Fruit fly (Drosophila melanogaster): Measurements from ENCODE around the gene tim.

Gene tim

dm6 chr2L:3480443-3480839, 27.5 kb downstream of the tim start (continued):
- peak; percentile 12 for TF ChIP-seq CG2202 (tag; optimal IDR thresholded peaks at IDR 0.05)
- TF ChIP-seq croc (GFP tag; conservative IDR thresholded peaks at IDR 0.05) = no peak
- TF ChIP-seq ftz-f1 (GFP tag; optimal IDR thresholded peaks at IDR 0.05) = no peak
- no peak for TF ChIP-seq CG10366 (GFP tag; IDR thresholded peaks at IDR 0.05)
- TF ChIP-seq CG1233 (GFP tag; optimal IDR thresholded peaks at IDR 0.05) = peak; percentile 8
- TF ChIP-seq CG8924 (tag; optimal IDR thresholded peaks at IDR 0.05) = no peak
- no peak for TF ChIP-seq CG9727 (GFP tag; optimal IDR thresholded peaks at IDR 0.05)
- TF ChIP-seq HLH54F (GFP tag; optimal IDR thresholded peaks at IDR 0.05) = no peak
- peak; percentile 80 for TF ChIP-seq E2f2 (GFP tag; IDR thresholded peaks at IDR 0.05)
- no peak for TF ChIP-seq CG5180 (GFP tag; optimal IDR thresholded peaks at IDR 0.05)
- no peak for TF ChIP-seq wor (GFP tag; IDR thresholded peaks at IDR 0.05)
- no peak for TF ChIP-seq cwo (GFP tag; optimal IDR thresholded peaks at IDR 0.05)
- TF ChIP-seq slp2 (GFP tag; optimal IDR thresholded peaks at IDR 0.05) = no peak
- no peak for TF ChIP-seq cas (GFP tag; IDR thresholded peaks at IDR 0.05)
- TF ChIP-seq run (tag; optimal IDR thresholded peaks at IDR 0.05) = no peak
- TF ChIP-seq Doc3 (GFP tag; IDR thresholded peaks at IDR 0.05; ENCODE audit: partially characterized antibody) = no peak
- TF ChIP-seq CTCF (GFP tag; optimal IDR thresholded peaks at IDR 0.05) = peak; percentile 96
- no peak for TF ChIP-seq slbo (GFP tag; IDR thresholded peaks at IDR 0.05)
- TF ChIP-seq CG5245 (GFP tag; optimal IDR thresholded peaks at IDR 0.05) = no peak
- no peak for TF ChIP-seq CG14965 (GFP tag; optimal IDR thresholded peaks at IDR 0.05; ENCODE audit: borderline replicate concordance)
- peak; percentile 82 for TF ChIP-seq CG10267 (tag; optimal IDR thresholded peaks at IDR 0.05)
- TF ChIP-seq CG14667 (GFP tag; IDR thresholded peaks at IDR 0.05) = no peak
- no peak for TF ChIP-seq Ets65A (GFP tag)
- TF ChIP-seq CG12769 (tag; optimal IDR thresholded peaks at IDR 0.05) = no peak
- TF ChIP-seq dmrt99B (tag; optimal IDR thresholded peaks at IDR 0.05) = no peak
- TF ChIP-seq klu (GFP tag; IDR thresholded peaks at IDR 0.05) = no peak
- TF ChIP-seq mirr (GFP tag; optimal IDR thresholded peaks at IDR 0.05) = no peak
- TF ChIP-seq CG6765 (GFP tag; optimal IDR thresholded peaks at IDR 0.05) = no peak
- TF ChIP-seq pb (GFP tag; optimal IDR thresholded peaks at IDR 0.05) = no peak
- TF ChIP-seq CG16813 (GFP tag; IDR thresholded peaks at IDR 0.05; ENCODE audit: partially characterized antibody) = no peak
- no peak for TF ChIP-seq NK7.1 (GFP tag; optimal IDR thresholded peaks at IDR 0.05)
- TF ChIP-seq Antp (GFP tag; optimal IDR thresholded peaks at IDR 0.05) = no peak
- TF ChIP-seq CG2889 (GFP tag; IDR thresholded peaks at IDR 0.05) = no peak
- no peak for TF ChIP-seq CG4360 (GFP tag; IDR thresholded peaks at IDR 0.05)
- no peak for TF ChIP-seq Dip2 (GFP tag; IDR thresholded peaks at IDR 0.05)
- TF ChIP-seq CG32772 (GFP tag; IDR thresholded peaks at IDR 0.05) = no peak
- TF ChIP-seq zen (tag; optimal IDR thresholded peaks at IDR 0.05) = peak; percentile 18
- peak; percentile 19 for TF ChIP-seq CG14710 (tag; optimal IDR thresholded peaks at IDR 0.05)
- TF ChIP-seq odd (GFP tag; optimal IDR thresholded peaks at IDR 0.05) = no peak
- TF ChIP-seq Neu2 (GFP tag; optimal IDR thresholded peaks at IDR 0.05; ENCODE audit: borderline replicate concordance) = no peak
- TF ChIP-seq CG3838 (GFP tag; optimal IDR thresholded peaks at IDR 0.05) = no peak
- no peak for TF ChIP-seq CG43689 (GFP tag; IDR thresholded peaks at IDR 0.05)
- no peak for TF ChIP-seq Xbp1 (GFP tag; optimal IDR thresholded peaks at IDR 0.05)
- TF ChIP-seq CG10979 (tag; optimal IDR thresholded peaks at IDR 0.05) = peak; percentile 14
- no peak for TF ChIP-seq ttk (GFP tag; IDR thresholded peaks at IDR 0.05)
- TF ChIP-seq CG12299 (tag; optimal IDR thresholded peaks at IDR 0.05) = no peak
- no peak for TF ChIP-seq Kr (GFP tag; optimal IDR thresholded peaks at IDR 0.05)
- TF ChIP-seq crol (GFP tag; IDR thresholded peaks at IDR 0.05) = no peak
- no peak for TF ChIP-seq dati (GFP tag; IDR thresholded peaks at IDR 0.05)
- no peak for TF ChIP-seq Ets97D (GFP tag; optimal IDR thresholded peaks at IDR 0.05)
- TF ChIP-seq ase (GFP tag; IDR thresholded peaks at IDR 0.05) = no peak
- TF ChIP-seq Hmr (GFP tag; optimal IDR thresholded peaks at IDR 0.05) = no peak
- no peak for TF ChIP-seq Mrtf (GFP tag; IDR thresholded peaks at IDR 0.05)
